Worm (Caenorhabditis elegans) whole organism, L3 larva: ENCODE results near the gene ZK354.3.
"Not testable (repeated sequence)": the region's sequence is repeated elsewhere in the genome, so short reads cannot be mapped to it uniquely, and the experiment has no call there.

Experiments used
- R02D3.7 ChIP-seq: fragments of 150-350 bp; optimal IDR thresholded peaks from 2 replicates; lab custom pipeline; 2014; ENCODE audit warnings: missing biosample characterization, missing genetic modification characterization
- ZK546.5 ChIP-seq: sonication (generic microtip); optimal IDR thresholded peaks from 2 replicates; lab custom pipeline; 2017; ENCODE audit warnings: missing biosample characterization, missing genetic modification characterization
- aly-2 ChIP-seq: fragments of 150-350 bp; optimal IDR thresholded peaks from 2 replicates; lab custom pipeline; 2014; ENCODE audit warnings: missing biosample characterization, missing genetic modification characterization
- ama-1 ChIP-seq: fragments of 150-350 bp; optimal IDR thresholded peaks from 2 replicates; lab custom pipeline; 2018
- ceh-16 ChIP-seq: sonication (generic microtip); optimal IDR thresholded peaks from 2 replicates; lab custom pipeline; 2017; ENCODE audit warnings: missing biosample characterization, missing genetic modification characterization
- ceh-28 ChIP-seq: fragments of 150-350 bp; optimal IDR thresholded peaks from 2 replicates; lab custom pipeline; 2014; ENCODE audit warnings: missing biosample characterization, missing genetic modification reagents, missing genetic modification characterization
- ceh-82 ChIP-seq: fragments of 150-350 bp; optimal IDR thresholded peaks from 2 replicates; lab custom pipeline; 2014; ENCODE audit warnings: missing biosample characterization, missing genetic modification characterization
- ceh-9 ChIP-seq: sonication (generic microtip); optimal IDR thresholded peaks from 2 replicates; lab custom pipeline; 2018; ENCODE audit warnings: missing biosample characterization, missing genetic modification characterization
- egl-27 ChIP-seq: sonication (generic microtip); optimal IDR thresholded peaks from 4 replicates; lab custom pipeline; 2017; ENCODE audit warnings: missing biosample characterization, missing genetic modification reagents, missing genetic modification characterization
- egl-5 ChIP-seq: fragments of 150-350 bp; optimal IDR thresholded peaks from 2 replicates; lab custom pipeline; 2017; ENCODE audit warnings: missing biosample characterization, missing genetic modification reagents, missing genetic modification characterization, inconsistent platforms
- elt-2 ChIP-seq: sonication (generic microtip); optimal IDR thresholded peaks from 2 replicates; lab custom pipeline; 2016; ENCODE audit warnings: missing genetic modification reagents, mild to moderate bottlenecking, missing genetic modification characterization, missing compliant biosample characterization
- elt-3 ChIP-seq, 3 experiments: fragments of 150-350 bp in 1 of 3; sonication (generic microtip) in 2 of 3; optimal IDR thresholded peaks; 2 replicates in 2 of 3; 4 replicates in 1 of 3; lab custom pipeline; 2014 to 2017; ENCODE audit warnings: missing biosample characterization in 3 of 3, missing genetic modification characterization in 3 of 3
- fkh-10 ChIP-seq: sonication (generic microtip); optimal IDR thresholded peaks from 2 replicates; lab custom pipeline; 2017; ENCODE audit warnings: missing biosample characterization, missing genetic modification reagents, missing genetic modification characterization
- fkh-2 ChIP-seq: fragments of 150-350 bp; optimal IDR thresholded peaks from 2 replicates; lab custom pipeline; 2014; ENCODE audit warnings: missing biosample characterization, missing genetic modification reagents, missing genetic modification characterization
- fos-1 ChIP-seq: fragments of 150-350 bp; optimal IDR thresholded peaks from 2 replicates; lab custom pipeline; 2014; ENCODE audit warnings: missing biosample characterization, missing genetic modification characterization
- hmg-11 ChIP-seq: sonication (generic microtip); optimal IDR thresholded peaks from 2 replicates; lab custom pipeline; 2016; ENCODE audit warnings: missing genetic modification characterization, missing compliant biosample characterization
- lin-39 ChIP-seq: fragments of 150-350 bp; optimal IDR thresholded peaks from 2 replicates; lab custom pipeline; 2018; ENCODE audit warnings: missing biosample characterization, missing genetic modification reagents, missing genetic modification characterization
- mdl-1 ChIP-seq: fragments of 150-350 bp; optimal IDR thresholded peaks from 2 replicates; lab custom pipeline; 2014; ENCODE audit warnings: missing biosample characterization, missing genetic modification characterization
- mml-1 ChIP-seq: fragments of 150-350 bp; sonication (generic microtip); optimal IDR thresholded peaks from 3 replicates; lab custom pipeline; 2014; ENCODE audit warnings: missing biosample characterization, missing genetic modification characterization
- nfya-1 ChIP-seq: sonication (generic microtip); optimal IDR thresholded peaks from 2 replicates; lab custom pipeline; 2017; ENCODE audit warnings: missing genetic modification characterization, mild to moderate bottlenecking, missing compliant biosample characterization, antibody characterized with exemption, moderate library complexity; ENCODE audit not compliant: insufficient read depth
- nhr-12 ChIP-seq: fragments of 150-350 bp; optimal IDR thresholded peaks from 2 replicates; lab custom pipeline; 2014; ENCODE audit warnings: missing biosample characterization, missing genetic modification characterization
- nhr-237 ChIP-seq: fragments of 150-350 bp; optimal IDR thresholded peaks from 2 replicates; lab custom pipeline; 2014; ENCODE audit warnings: missing biosample characterization, missing genetic modification characterization
- nhr-25 ChIP-seq: sonication (generic microtip); optimal IDR thresholded peaks from 2 replicates; lab custom pipeline; 2017; ENCODE audit warnings: missing biosample characterization, missing genetic modification characterization
- nhr-43 ChIP-seq: sonication (generic microtip); optimal IDR thresholded peaks from 2 replicates; lab custom pipeline; 2016; ENCODE audit warnings: mild to moderate bottlenecking, missing genetic modification characterization, missing compliant biosample characterization; ENCODE audit not compliant: poor library complexity, severe bottlenecking
- nhr-67 ChIP-seq: fragments of 150-350 bp; optimal IDR thresholded peaks from 2 replicates; lab custom pipeline; 2014; ENCODE audit warnings: missing biosample characterization, missing genetic modification characterization
- nhr-76 ChIP-seq: fragments of 150-350 bp; sonication (generic microtip); optimal IDR thresholded peaks from 5 replicates; lab custom pipeline; 2014; ENCODE audit warnings: missing biosample characterization, missing genetic modification characterization
- nhr-77 ChIP-seq: fragments of 150-350 bp; optimal IDR thresholded peaks from 2 replicates; lab custom pipeline; 2014; ENCODE audit warnings: missing biosample characterization, missing genetic modification characterization
- pha-4 ChIP-seq: fragments of 150-350 bp; optimal IDR thresholded peaks from 2 replicates; lab custom pipeline; 2014; ENCODE audit warnings: missing biosample characterization, missing genetic modification reagents, missing genetic modification characterization
- sea-2 ChIP-seq: fragments of 150-350 bp; sonication (generic microtip); optimal IDR thresholded peaks from 4 replicates; lab custom pipeline; 2014; ENCODE audit warnings: missing biosample characterization, missing genetic modification reagents, missing genetic modification characterization
- skn-1 ChIP-seq: fragments of 150-350 bp; optimal IDR thresholded peaks from 2 replicates; lab custom pipeline; 2014; ENCODE audit warnings: missing biosample characterization, missing genetic modification characterization
- tbx-2 ChIP-seq: sonication (generic microtip); optimal IDR thresholded peaks from 2 replicates; lab custom pipeline; 2016; ENCODE audit warnings: mild to moderate bottlenecking, missing genetic modification characterization, missing compliant biosample characterization
- unc-39 ChIP-seq: sonication (generic microtip); optimal IDR thresholded peaks from 4 replicates; lab custom pipeline; 2017; ENCODE audit warnings: missing biosample characterization, missing genetic modification characterization
- unc-62 ChIP-seq: fragments of 150-350 bp; sonication (generic microtip); optimal IDR thresholded peaks from 4 replicates; lab custom pipeline; 2014; ENCODE audit warnings: missing biosample characterization, missing genetic modification reagents, missing genetic modification characterization
- zag-1 ChIP-seq: fragments of 150-350 bp; optimal IDR thresholded peaks from 2 replicates; lab custom pipeline; 2014; ENCODE audit warnings: missing biosample characterization, missing genetic modification characterization
- ztf-11 ChIP-seq: fragments of 150-350 bp; optimal IDR thresholded peaks from 2 replicates; lab custom pipeline; 2014; ENCODE audit warnings: missing biosample characterization, missing genetic modification characterization
- ztf-4 ChIP-seq: fragments of 150-350 bp; optimal IDR thresholded peaks from 2 replicates; lab custom pipeline; 2014; ENCODE audit warnings: missing biosample characterization, missing genetic modification characterization

Gene ZK354.3

DNA sequence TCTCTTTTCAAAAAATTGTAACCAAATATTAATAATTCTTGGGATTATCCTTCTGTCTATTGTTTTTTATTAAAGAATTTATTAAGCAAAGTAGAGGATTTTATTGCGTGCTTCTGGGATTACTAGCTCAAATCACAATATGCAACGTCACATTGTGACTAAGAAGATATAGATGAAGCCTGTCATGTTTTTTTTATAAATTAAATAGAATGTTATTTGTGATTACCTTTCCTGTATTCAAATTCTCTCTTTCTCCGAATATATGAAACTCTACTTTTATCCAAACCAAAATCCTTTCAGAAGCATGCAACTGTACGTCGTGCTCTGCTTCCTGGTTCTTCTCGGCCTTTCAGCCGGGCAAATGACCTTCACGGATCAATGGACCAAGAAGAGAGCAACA lies 19.3 kb upstream of the ZK354.3 start, which contains the start of gene nlp-47:
Gene nlp-47, plus strand, starts transcription at position 301 of the 400 bp plus-strand sequence.
- TF ChIP-seq R02D3.7 (tag; lab: Kevin White, UChicago) (no peak), fkh-2 (tag; lab: Kevin White, UChicago) (no peak), nhr-67 (tag; lab: Kevin White, UChicago) (no peak), sea-2 (no peak), skn-1 (tag; lab: Kevin White, UChicago) (no peak), nhr-77 (no peak), ztf-11 (tag; lab: Kevin White, UChicago) (no peak), nhr-43 (tag; lab: Kevin White, UChicago) (no peak), pha-4 (no peak)

- TF ChIP-seq fkh-10 (no peak), elt-3 (tag; optimal IDR thresholded peaks at IDR 0.05; lab: Kevin White, UChicago) (no peak), ceh-9 (tag; lab: Kevin White, UChicago) (no peak), sea-2 (no peak), elt-2 (tag; lab: Kevin White, UChicago) (no peak), nhr-12 (no peak)
Measured at ce11 chrIV:5291207-5291606, 18.6 kb upstream of the ZK354.3 start.

- TF ChIP-seq fos-1, result no peak
- no peak for TF ChIP-seq elt-2 (tag; lab: Kevin White, UChicago)
- no peak for TF ChIP-seq egl-27
- no peak for TF ChIP-seq nfya-1 (tag; lab: Kevin White, UChicago)
- no peak for TF ChIP-seq ZK546.5 (tag; lab: Kevin White, UChicago)
- TF ChIP-seq ztf-4 (tag; lab: Kevin White, UChicago), result no peak
- no peak for TF ChIP-seq zag-1 (tag; lab: Kevin White, UChicago)
- TF ChIP-seq nhr-12, result no peak
- TF ChIP-seq unc-39, result no peak
- TF ChIP-seq nhr-25 (tag; lab: Kevin White, UChicago), result no peak
- TF ChIP-seq ama-1, result no peak
- no peak for TF ChIP-seq aly-2
- TF ChIP-seq fkh-10, result no peak
- TF ChIP-seq lin-39 (tag; lab: Kevin White, UChicago), result no peak
- TF ChIP-seq egl-5 (tag; lab: Kevin White, UChicago), result no peak
Measured at ce11 chrIV:5294467-5294866, 15.4 kb upstream of the ZK354.3 start.

DNA sequence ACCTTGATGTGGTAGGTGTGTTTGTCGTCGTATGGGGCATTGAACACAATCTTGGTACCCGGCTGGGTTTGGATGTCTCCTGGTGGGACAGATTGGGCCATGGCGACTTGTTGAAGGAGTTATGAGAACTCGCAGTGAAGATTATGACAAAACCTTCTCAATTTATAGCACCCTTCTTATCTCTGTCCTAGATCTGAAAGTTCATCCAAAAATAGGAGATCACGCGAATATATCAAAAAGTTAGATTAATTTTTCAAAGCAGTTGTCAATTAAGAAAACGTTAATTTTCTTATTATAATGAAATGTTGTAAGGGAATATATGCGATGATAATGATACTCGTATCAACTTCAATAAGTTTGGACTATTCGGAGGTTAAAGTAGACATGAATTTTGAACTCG lies 14.6 kb upstream of the ZK354.3 start, which contains the start of gene msp-51:
Gene msp-51, minus strand, starts transcription at position 101 of the 400 bp plus-strand sequence.
- not testable (repeated sequence) for TF ChIP-seq sea-2; tbx-2 (tag; lab: Kevin White, UChicago); ceh-16 (tag; lab: Kevin White, UChicago)
- TF ChIP-seq, all 47 proteins: peak for 0; not testable (repeated sequence) for 47

DNA sequence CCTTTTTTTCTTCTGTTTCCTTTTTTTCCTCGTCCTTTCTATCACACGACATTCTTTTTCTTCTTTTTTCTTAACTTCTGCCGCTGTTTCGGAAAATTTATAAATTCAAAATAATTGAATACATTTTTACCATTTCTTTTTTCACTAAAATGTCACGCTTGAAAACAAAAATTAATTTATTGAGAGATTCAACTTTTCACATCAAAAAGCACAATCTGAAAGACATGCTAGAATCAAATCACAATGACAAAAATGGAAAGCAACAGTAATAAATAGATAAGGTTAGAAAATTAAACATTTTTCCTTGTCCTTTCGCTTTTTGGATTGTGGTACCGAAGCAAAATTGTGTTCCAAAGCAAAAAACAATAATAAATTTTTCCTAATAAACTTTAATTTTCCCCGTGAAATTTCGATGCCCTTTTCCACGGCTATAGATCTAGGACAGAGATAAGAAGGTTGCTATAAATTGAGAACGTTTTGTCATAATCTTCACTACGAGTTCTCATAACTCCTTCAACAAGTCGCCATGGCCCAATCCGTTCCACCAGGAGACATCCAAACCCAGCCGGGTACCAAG lies 12.3 kb upstream of the ZK354.3 start, which contains the start of the genes ZK354.6 and msp-113:
Gene ZK354.6, minus strand, starts transcription at position 101 of the 577 bp plus-strand sequence.
Gene msp-113, plus strand, starts transcription at position 527 of the 577 bp plus-strand sequence.
- TF ChIP-seq unc-62 (GFP tag; lab: Kevin White, UChicago) (no peak), nfya-1 (tag; lab: Kevin White, UChicago) (no peak), ZK546.5 (tag; lab: Kevin White, UChicago) (no peak), sea-2 (no peak), mml-1 (tag; lab: Kevin White, UChicago) (no peak), unc-39 (no peak), ztf-4 (tag; lab: Kevin White, UChicago) (no peak), elt-3 (tag; optimal IDR thresholded peaks at IDR 0.05; lab: Kevin White, UChicago) (no peak), nhr-77 (no peak), ztf-11 (tag; lab: Kevin White, UChicago) (no peak), nhr-25 (tag; lab: Kevin White, UChicago) (no peak)

- TF ChIP-seq elt-3 (tag; optimal IDR thresholded peaks at IDR 0.05; lab: Kevin White, UChicago), result no peak
- TF ChIP-seq nhr-77, result no peak
- TF ChIP-seq nhr-237 (tag; lab: Kevin White, UChicago), result no peak
- no peak for TF ChIP-seq nhr-25 (tag; lab: Kevin White, UChicago)
- TF ChIP-seq egl-27, result no peak
- TF ChIP-seq sea-2, result no peak
- no peak for TF ChIP-seq ceh-82 (tag; lab: Kevin White, UChicago)
- no peak for TF ChIP-seq ztf-11 (tag; lab: Kevin White, UChicago)
- TF ChIP-seq hmg-11 (tag; lab: Kevin White, UChicago), result no peak
- TF ChIP-seq ceh-28 (tag; lab: Kevin White, UChicago), result no peak
- TF ChIP-seq nhr-76 (tag; lab: Kevin White, UChicago), result no peak
- TF ChIP-seq ceh-16 (tag; lab: Kevin White, UChicago), result no peak
- TF ChIP-seq zag-1 (tag; lab: Kevin White, UChicago), result no peak
- no peak for TF ChIP-seq nhr-43 (tag; lab: Kevin White, UChicago)
- no peak for TF ChIP-seq mdl-1 (tag; lab: Kevin White, UChicago)
Measured at ce11 chrIV:5303030-5303429, 6.8 kb upstream of the ZK354.3 start, which contains the start of gene ZK354.7. Gene ZK354.7, minus strand, starts transcription at chrIV:5303130.
